Worm (Caenorhabditis elegans) whole organism, L4/young adult: ENCODE data around the gene srm-6.

Source experiments
- W03F9.2 ChIP-seq: fragments of 150-350 bp; optimal IDR thresholded peaks from 2 replicates; lab custom pipeline; 2014; ENCODE audit warnings: missing biosample characterization, missing genetic modification characterization
- dao-5 ChIP-seq: sonication (generic microtip); optimal IDR thresholded peaks from 2 replicates; lab custom pipeline; 2016; ENCODE audit warnings: missing genotype, missing genetic modification characterization, moderate library complexity, missing compliant biosample characterization
- him-1 ChIP-seq: sonication (generic microtip); optimal IDR thresholded peaks from 2 replicates; lab custom pipeline; 2016; ENCODE audit warnings: missing genotype, missing genetic modification reagents, missing genetic modification characterization, missing compliant biosample characterization

Gene srm-6

DNA sequence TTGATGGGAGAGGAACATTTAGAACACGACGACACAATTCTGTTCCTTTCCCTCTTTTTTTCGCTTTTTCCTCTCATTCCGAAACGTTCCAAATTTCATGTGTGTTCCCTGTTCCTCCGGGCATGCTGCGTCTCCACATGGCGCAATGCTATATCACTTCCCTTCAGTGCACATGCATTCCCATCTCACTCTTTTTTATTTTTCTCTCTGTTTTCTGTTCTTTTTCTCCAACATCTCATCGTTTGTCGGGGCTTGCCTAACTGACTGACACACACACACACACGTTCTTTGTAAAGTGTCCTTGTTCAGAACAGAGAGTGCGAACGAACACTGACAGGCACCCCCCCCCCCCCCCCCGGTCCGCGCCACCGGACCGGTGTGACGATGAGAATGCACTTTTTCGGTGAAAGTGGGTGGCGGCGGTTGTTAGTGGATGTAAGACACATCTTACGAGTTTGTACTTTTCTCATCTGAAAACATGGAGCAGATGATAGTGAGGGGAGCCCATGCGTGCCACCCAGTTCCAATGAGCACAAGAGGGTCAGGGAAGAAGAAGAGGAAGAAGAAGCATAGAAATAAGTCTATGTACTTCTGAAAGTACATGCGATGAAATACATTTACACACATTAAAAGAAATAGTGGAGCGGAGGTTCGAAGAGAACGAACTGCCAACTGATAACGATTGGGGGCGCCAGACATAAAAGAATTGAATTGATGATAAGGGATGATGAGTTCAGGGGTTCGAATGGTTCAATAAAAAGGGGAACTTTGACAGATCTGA lies 31.7 kb downstream of the srm-6 start:
- peak; percentile 22 for TF ChIP-seq him-1 (tag; lab: Kevin White, UChicago)
- peak; percentile 14 for TF ChIP-seq W03F9.2 (tag; lab: Kevin White, UChicago)
- no peak for TF ChIP-seq dao-5 (tag; lab: Kevin White, UChicago)

DNA sequence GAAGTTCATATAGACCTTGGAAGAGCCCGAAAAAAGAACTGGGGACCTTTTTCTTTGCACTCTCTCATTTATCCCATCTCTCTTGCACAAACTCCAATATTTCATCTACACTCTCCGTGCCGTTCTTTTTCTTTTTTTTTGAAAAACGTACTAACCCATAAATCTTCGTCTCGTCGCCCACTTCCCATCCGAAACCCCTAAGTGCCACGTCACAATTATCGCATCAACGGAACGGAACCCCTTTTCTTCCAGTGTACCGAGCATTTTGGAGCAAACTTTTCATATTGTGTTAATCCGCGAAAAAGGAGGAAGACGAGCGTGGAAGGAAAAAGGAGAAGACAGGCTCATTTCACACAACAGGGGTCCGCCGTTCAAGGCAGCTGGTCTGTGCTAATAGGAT lies 32.7 kb downstream of the srm-6 start:
- TF ChIP-seq him-1 (tag; lab: Kevin White, UChicago) (no peak), dao-5 (tag; lab: Kevin White, UChicago) (no peak), W03F9.2 (tag; lab: Kevin White, UChicago) (no peak)

DNA sequence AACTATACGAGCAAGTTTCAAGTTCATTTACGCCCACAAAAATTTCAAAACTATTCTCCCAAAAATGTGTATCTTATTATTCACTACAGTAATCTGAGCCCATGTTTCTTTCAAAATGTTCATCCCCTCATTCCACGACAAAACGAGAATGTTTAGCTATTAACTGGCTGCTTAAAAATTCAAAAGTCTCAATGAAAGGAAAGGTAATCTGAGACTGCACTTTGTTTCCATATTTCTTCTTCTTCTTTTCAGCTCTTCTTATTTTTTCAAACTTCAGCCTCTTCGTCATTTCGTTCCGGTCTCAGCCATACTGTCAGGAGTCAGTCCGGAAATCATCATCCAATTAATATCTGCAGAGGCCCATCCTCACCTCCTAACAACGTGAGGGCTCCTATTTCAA lies 36.0 kb downstream of the srm-6 start, which contains the start of gene unc-39:
unc-39 (plus strand) TSS at position 301 of the 400 bp plus-strand sequence.
- TF ChIP-seq dao-5 (tag; lab: Kevin White, UChicago) (no peak), W03F9.2 (tag; lab: Kevin White, UChicago) (no peak), him-1 (tag; lab: Kevin White, UChicago) (no peak)

DNA sequence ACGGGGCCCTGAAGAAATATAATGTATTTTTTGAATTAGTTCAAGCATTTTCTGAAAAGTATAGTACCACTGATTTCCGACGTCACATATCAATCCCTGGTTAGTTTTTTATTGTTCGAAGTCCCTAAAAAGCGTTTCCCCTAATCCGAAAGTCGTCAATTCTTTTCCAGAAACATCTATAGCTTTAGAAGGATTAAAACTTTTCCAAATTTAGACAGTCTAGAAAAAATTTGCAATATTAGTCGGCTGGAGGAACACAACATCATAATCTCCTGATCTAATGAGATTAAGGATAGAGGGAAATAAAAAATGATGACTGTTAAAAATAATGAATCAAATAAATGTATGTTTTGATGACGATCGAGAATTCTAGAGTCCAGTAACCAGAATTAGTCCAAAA lies 41.3 kb downstream of the srm-6 start:
- TF ChIP-seq dao-5 (tag; lab: Kevin White, UChicago) (no peak), W03F9.2 (tag; lab: Kevin White, UChicago) (no peak), him-1 (tag; lab: Kevin White, UChicago) (no peak)

DNA sequence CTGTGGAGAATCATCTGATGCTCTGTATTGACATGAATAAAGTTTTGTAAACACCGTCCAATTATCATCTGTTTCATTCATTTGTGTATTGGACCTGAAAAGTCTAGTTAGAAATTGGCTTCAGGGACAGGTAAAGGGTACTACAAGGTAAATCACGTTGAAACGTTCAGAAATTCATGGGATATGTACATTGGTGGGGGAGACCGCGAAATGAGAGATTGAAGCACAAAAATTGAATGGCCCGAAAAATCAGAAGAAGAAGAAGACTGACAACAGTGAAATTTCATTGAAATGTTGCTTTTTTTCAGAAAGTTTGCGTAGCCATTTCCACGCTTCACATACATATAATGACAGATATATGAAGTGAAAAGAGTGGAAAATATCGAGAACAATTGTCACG lies 42.2 kb downstream of the srm-6 start, which contains the start of gene npr-43:
npr-43 (minus strand) TSS at position 101 of the 400 bp plus-strand sequence.
- no peak for TF ChIP-seq dao-5 (tag; lab: Kevin White, UChicago)
- TF ChIP-seq W03F9.2 (tag; lab: Kevin White, UChicago) = no peak
- TF ChIP-seq him-1 (tag; lab: Kevin White, UChicago) = no peak

DNA sequence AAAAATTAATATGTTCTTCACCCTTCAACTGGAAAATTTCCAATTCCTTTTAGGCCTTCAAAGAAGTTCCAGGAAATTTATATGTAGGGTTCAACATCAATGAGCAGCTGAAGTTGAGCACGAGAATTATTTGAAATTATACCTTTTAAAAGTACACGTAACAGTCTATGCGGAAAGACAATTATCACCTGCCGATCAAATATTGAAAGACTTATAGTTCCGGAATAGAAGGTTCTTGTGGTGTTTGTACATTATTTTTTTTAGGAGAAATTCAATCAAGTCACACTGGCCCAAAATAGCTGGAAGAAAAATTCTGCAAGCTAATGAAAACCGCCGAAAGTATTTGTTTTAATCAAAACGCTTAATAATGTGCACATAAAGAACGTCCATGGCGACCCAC lies 43.5 kb downstream of the srm-6 start:
- TF ChIP-seq him-1 (tag; lab: Kevin White, UChicago) (no peak), dao-5 (tag; lab: Kevin White, UChicago) (no peak), W03F9.2 (tag; lab: Kevin White, UChicago) (no peak)
